Fruit fly (Drosophila melanogaster): ENCODE results near the gene PolE1.

Gene PolE1

dm6 chr3R:23326292-23326691 lies 21.6 kb upstream of the PolE1 start (continued):
- peak; percentile 91 for TF ChIP-seq CG17829 (tag; optimal IDR thresholded peaks at IDR 0.05)
- peak; percentile 84 for TF ChIP-seq CG6254 (GFP tag; optimal IDR thresholded peaks at IDR 0.05)
- peak; percentile 30 for TF ChIP-seq CG14965 (GFP tag; optimal IDR thresholded peaks at IDR 0.05; ENCODE audit: borderline replicate concordance)
- TF ChIP-seq CG31388 (GFP tag; optimal IDR thresholded peaks at IDR 0.05) = peak; percentile 56
- peak; percentile 66 for TF ChIP-seq odd (GFP tag; optimal IDR thresholded peaks at IDR 0.05)
- no peak for TF ChIP-seq pita (GFP tag; optimal IDR thresholded peaks at IDR 0.05)
- no peak for TF ChIP-seq insv (GFP tag; optimal IDR thresholded peaks at IDR 0.05)
- TF ChIP-seq CG7928 (GFP tag; optimal IDR thresholded peaks at IDR 0.05) = peak; percentile 25
- peak; percentile 81 for TF ChIP-seq CG12155 (GFP tag; optimal IDR thresholded peaks at IDR 0.05)
- no peak for TF ChIP-seq yki (optimal IDR thresholded peaks at IDR 0.05)
- peak; percentile 60; the same call in 1 of the 3 replicates for TF ChIP-seq CG3726 (GFP tag; IDR thresholded peaks at IDR 0.05)
- peak; percentile 85 for TF ChIP-seq her (GFP tag; optimal IDR thresholded peaks at IDR 0.05)
- peak; percentile 81 for TF ChIP-seq Atf6 (GFP tag; IDR thresholded peaks at IDR 0.05)
- TF ChIP-seq Ssrp (tag; optimal IDR thresholded peaks at IDR 0.05) = peak; percentile 82
- peak; percentile 52; the same call in 1 of the 2 replicates for TF ChIP-seq gt (GFP tag; IDR thresholded peaks at IDR 0.05)
- peak; percentile 87 for TF ChIP-seq CG5245 (GFP tag; optimal IDR thresholded peaks at IDR 0.05)
- peak; percentile 41 for TF ChIP-seq CG6765 (GFP tag; optimal IDR thresholded peaks at IDR 0.05)
- peak; percentile 58 for TF ChIP-seq kah (GFP tag; optimal IDR thresholded peaks at IDR 0.05)
- peak; percentile 85 for TF ChIP-seq org-1 (GFP tag; optimal IDR thresholded peaks at IDR 0.05)
- TF ChIP-seq CG12769 (tag; optimal IDR thresholded peaks at IDR 0.05) = peak; percentile 93
- peak; percentile 77 for TF ChIP-seq kay (GFP tag; optimal IDR thresholded peaks at IDR 0.05)
- TF ChIP-seq D19B (GFP tag; optimal IDR thresholded peaks at IDR 0.05) = peak; percentile 58
- TF ChIP-seq Hand (GFP tag; optimal IDR thresholded peaks at IDR 0.05) = peak; percentile 41
- TF ChIP-seq fd3F (GFP tag; optimal IDR thresholded peaks at IDR 0.05) = peak; percentile 58
- TF ChIP-seq nerfin-2 (GFP tag; IDR thresholded peaks at IDR 0.05; ENCODE audit: partially characterized antibody) = no peak
- no peak for TF ChIP-seq abd-A (tag; optimal IDR thresholded peaks at IDR 0.05)
- TF ChIP-seq CG6272 (GFP tag; IDR thresholded peaks at IDR 0.05) = peak; percentile 51; the same call in 1 of the 2 replicates
- TF ChIP-seq CG12236 (GFP tag; optimal IDR thresholded peaks at IDR 0.05) = peak; percentile 75
- TF ChIP-seq C15 (GFP tag; IDR thresholded peaks at IDR 0.05) = no peak
- peak; percentile 81 for TF ChIP-seq CG32772 (GFP tag; IDR thresholded peaks at IDR 0.05)
- peak; percentile 26 for TF ChIP-seq Hmx (GFP tag; optimal IDR thresholded peaks at IDR 0.05)
- TF ChIP-seq Ptx1 (GFP tag; IDR thresholded peaks at IDR 0.05) = peak; percentile 73
- peak; percentile 90 for TF ChIP-seq pum (GFP tag; optimal IDR thresholded peaks at IDR 0.05)
- TF ChIP-seq HmgD (GFP tag; optimal IDR thresholded peaks at IDR 0.05) = peak; percentile 37
- no peak for TF ChIP-seq CG34224 (GFP tag; IDR thresholded peaks at IDR 0.05; ENCODE audit: partially characterized antibody)
- TF ChIP-seq CG2120 (GFP tag; optimal IDR thresholded peaks at IDR 0.05) = peak; percentile 85
- TF ChIP-seq chif (GFP tag; optimal IDR thresholded peaks at IDR 0.05) = peak; percentile 88 to 93
- TF ChIP-seq lilli (GFP tag; optimal IDR thresholded peaks at IDR 0.05) = peak; percentile 87
- TF ChIP-seq unc-4 (GFP tag; IDR thresholded peaks at IDR 0.05; ENCODE audit: partially characterized antibody) = no peak
- TF ChIP-seq CG18599 (GFP tag; optimal IDR thresholded peaks at IDR 0.05) = peak; percentile 86
- TF ChIP-seq CG30020 (tag; optimal IDR thresholded peaks at IDR 0.05) = no peak
- TF ChIP-seq fd102C (GFP tag; optimal IDR thresholded peaks at IDR 0.05) = peak; percentile 59
- TF ChIP-seq CG17568 (GFP tag; optimal IDR thresholded peaks at IDR 0.05) = peak; percentile 82
- TF ChIP-seq fd64A (GFP tag; optimal IDR thresholded peaks at IDR 0.05) = peak; percentile 82
- peak; percentile 51 for TF ChIP-seq E2f2 (GFP tag; IDR thresholded peaks at IDR 0.05)
- peak; percentile 81 for TF ChIP-seq trem (tag; optimal IDR thresholded peaks at IDR 0.05)
- peak; percentile 62 for TF ChIP-seq CG10274 (GFP tag; optimal IDR thresholded peaks at IDR 0.05)
- no peak for TF ChIP-seq CG8478 (optimal IDR thresholded peaks at IDR 0.05)
- peak; percentile 73 for TF ChIP-seq HHEX (GFP tag; optimal IDR thresholded peaks at IDR 0.05)
- peak; percentile 65; the same call in 1 of the 2 replicates for TF ChIP-seq CG11696 (GFP tag; IDR thresholded peaks at IDR 0.05)
- TF ChIP-seq Elba2 (GFP tag; optimal IDR thresholded peaks at IDR 0.05) = no peak
